Fruit fly (Drosophila melanogaster) whole organism, embryonic: ENCODE measurements around the gene wisp.

Source experiments
- Abd-B ChIP-seq: fragments of 200-800 bp; sonication (Bioruptor generic); optimal IDR thresholded peaks from 2 replicates; lab custom pipeline; 2018; ENCODE audit warnings: missing biosample characterization, mild to moderate bottlenecking, missing genetic modification characterization, moderate library complexity
- CG10366 ChIP-seq: fragments of 200-800 bp; sonication (Bioruptor generic); IDR thresholded peaks from 2 replicates; pipeline ENCODE4 v1.3.6; 2022; ENCODE audit warnings: missing biosample characterization, missing genetic modification characterization
- CG10543 ChIP-seq: fragments of 200-800 bp; sonication (Bioruptor generic); optimal IDR thresholded peaks from 3 replicates; lab custom pipeline; 2017; ENCODE audit warnings: missing biosample characterization, mild to moderate bottlenecking, missing genetic modification characterization, moderate library complexity
- CG11093 ChIP-seq: fragments of 200-800 bp; sonication (Bioruptor generic); IDR thresholded peaks from 3 replicates; pipeline ENCODE4 v1.3.6; 2022; ENCODE audit warnings: missing biosample characterization, missing genetic modification characterization
- CG11398 ChIP-seq: fragments of 200-800 bp; sonication (Bioruptor generic); optimal IDR thresholded peaks from 2 replicates; lab custom pipeline; 2016; ENCODE audit warnings: missing biosample characterization, missing genetic modification characterization
- CG11696 ChIP-seq: fragments of 200-800 bp; sonication (Bioruptor generic); IDR thresholded peaks from 2 replicates; pipeline ENCODE4 v1.3.6; 2022; ENCODE audit warnings: missing biosample characterization, missing genetic modification characterization
- CG12744 ChIP-seq: fragments of 200-800 bp; sonication (Bioruptor generic); optimal IDR thresholded peaks from 2 replicates; lab custom pipeline; 2016; ENCODE audit warnings: missing biosample characterization, missing genetic modification characterization
- CG14710 ChIP-seq: fragments of 200-800 bp; sonication (Bioruptor generic); optimal IDR thresholded peaks from 3 replicates; lab custom pipeline; 2019; ENCODE audit warnings: missing biosample characterization, mild to moderate bottlenecking, missing genetic modification characterization, moderate library complexity
- CG1602 ChIP-seq: fragments of 200-800 bp; sonication (Bioruptor generic); optimal IDR thresholded peaks from 3 replicates; lab custom pipeline; 2016; ENCODE audit warnings: missing biosample characterization, missing genetic modification characterization
- CG16863 ChIP-seq: fragments of 200-800 bp; sonication (Bioruptor generic); optimal IDR thresholded peaks from 3 replicates; lab custom pipeline; 2016; ENCODE audit warnings: missing biosample characterization, missing genetic modification characterization
- CG17361 ChIP-seq: fragments of 200-800 bp; sonication (Bioruptor generic); IDR thresholded peaks from 3 replicates; pipeline ENCODE4 v1.3.6; 2022; ENCODE audit warnings: missing biosample characterization, missing genetic modification characterization
- CG2875 ChIP-seq: fragments of 200-800 bp; sonication (Bioruptor generic); optimal IDR thresholded peaks from 2 replicates; lab custom pipeline; 2017; ENCODE audit warnings: missing biosample characterization, mild to moderate bottlenecking, missing genetic modification characterization, missing genetic modification reagents
- CG31388 ChIP-seq: fragments of 200-800 bp; sonication (Bioruptor generic); optimal IDR thresholded peaks from 2 replicates; lab custom pipeline; 2016; ENCODE audit warnings: missing biosample characterization, missing genetic modification characterization
- CG33557 ChIP-seq: fragments of 200-800 bp; sonication (Bioruptor generic); optimal IDR thresholded peaks from 2 replicates; lab custom pipeline; 2019; ENCODE audit warnings: missing biosample characterization, mild to moderate bottlenecking, missing genetic modification characterization, moderate library complexity
- CG3407 ChIP-seq: fragments of 200-800 bp; sonication (Bioruptor generic); optimal IDR thresholded peaks from 2 replicates; lab custom pipeline; 2018; ENCODE audit warnings: missing biosample characterization, mild to moderate bottlenecking, missing genetic modification characterization
- CG3847 ChIP-seq: fragments of 200-800 bp; sonication (Bioruptor generic); IDR thresholded peaks from 2 replicates; pipeline ENCODE4 v1.3.6; 2022; ENCODE audit warnings: missing biosample characterization, missing genetic modification characterization
- CG4404 ChIP-seq: fragments of 200-800 bp; sonication (Bioruptor generic); IDR thresholded peaks from 2 replicates; pipeline ENCODE4 v1.3.6; 2022; ENCODE audit warnings: missing biosample characterization, missing genetic modification characterization
- CG4820 ChIP-seq: fragments of 200-800 bp; sonication (Bioruptor generic); optimal IDR thresholded peaks from 3 replicates; lab custom pipeline; 2016; ENCODE audit warnings: missing biosample characterization, missing genetic modification characterization
- CG7357 ChIP-seq: fragments of 200-800 bp; sonication (Bioruptor generic); IDR thresholded peaks from 3 replicates; pipeline ENCODE4 v1.3.6; 2022; ENCODE audit warnings: missing biosample characterization, missing genetic modification characterization
- CG7745 ChIP-seq: fragments of 200-800 bp; sonication (Bioruptor generic); optimal IDR thresholded peaks from 2 replicates; lab custom pipeline; 2018; ENCODE audit warnings: missing biosample characterization, mild to moderate bottlenecking, missing genetic modification characterization, moderate library complexity
- CG8359 ChIP-seq: fragments of 200-800 bp; sonication (Bioruptor generic); optimal IDR thresholded peaks from 2 replicates; lab custom pipeline; 2017; ENCODE audit warnings: missing biosample characterization, mild to moderate bottlenecking, missing genetic modification characterization, borderline replicate concordance
- CG9609 ChIP-seq: fragments of 200-800 bp; sonication (Bioruptor generic); optimal IDR thresholded peaks from 3 replicates; lab custom pipeline; 2016; ENCODE audit warnings: missing biosample characterization, missing genetic modification characterization
- CG9727 ChIP-seq: fragments of 200-800 bp; sonication (Bioruptor generic); optimal IDR thresholded peaks from 3 replicates; lab custom pipeline; 2017; ENCODE audit warnings: missing biosample characterization, mild to moderate bottlenecking, missing genetic modification characterization
- CG9797 ChIP-seq: fragments of 200-800 bp; sonication (Bioruptor generic); optimal IDR thresholded peaks from 3 replicates; lab custom pipeline; 2018; ENCODE audit warnings: missing biosample characterization, mild to moderate bottlenecking, missing genetic modification characterization
- Dll ChIP-seq: fragments of 200-800 bp; sonication (Bioruptor generic); IDR thresholded peaks from 4 replicates; pipeline ENCODE4 v1.3.6; 2022; ENCODE audit warnings: missing biosample characterization, missing genetic modification characterization; ENCODE audit not compliant: partially characterized antibody
- Gsc ChIP-seq: fragments of 200-800 bp; sonication (Bioruptor generic); IDR thresholded peaks from 2 replicates; pipeline ENCODE4 v1.3.6; 2022; ENCODE audit warnings: missing biosample characterization, missing genetic modification characterization
- HLH4C ChIP-seq: fragments of 200-800 bp; sonication (Bioruptor generic); IDR thresholded peaks from 3 replicates; pipeline ENCODE4 v1.3.6; 2022; ENCODE audit warnings: missing biosample characterization, missing genetic modification characterization; ENCODE audit not compliant: partially characterized antibody
- HmgZ ChIP-seq: fragments of 200-800 bp; sonication (Bioruptor generic); optimal IDR thresholded peaks from 2 replicates; lab custom pipeline; 2018; ENCODE audit warnings: missing biosample characterization, mild to moderate bottlenecking, missing genetic modification characterization
- Sox100B ChIP-seq: fragments of 200-800 bp; sonication (Bioruptor generic); optimal IDR thresholded peaks from 3 replicates; lab custom pipeline; 2018; ENCODE audit warnings: missing biosample characterization, mild to moderate bottlenecking, missing genetic modification characterization
- Stat92E ChIP-seq, 3 experiments: fragments of >200 bp in 2 of 3; fragments of 200-800 bp in 1 of 3; sonication (Bioruptor generic) in 1 of 3; optimal IDR thresholded peaks; 2 replicates each; lab custom pipeline; 2017 to 2019; ENCODE audit warnings: missing biosample characterization in 3 of 3, missing genetic modification characterization in 3 of 3, mild to moderate bottlenecking in 1 of 3, moderate library complexity in 1 of 3
- Xbp1 ChIP-seq: fragments of 200-800 bp; sonication (Bioruptor generic); optimal IDR thresholded peaks from 3 replicates; lab custom pipeline; 2016; ENCODE audit warnings: missing biosample characterization, mild to moderate bottlenecking, missing genetic modification characterization
- YL-1 ChIP-seq: fragments of 200-800 bp; sonication (Bioruptor generic); optimal IDR thresholded peaks from 3 replicates; lab custom pipeline; 2017; ENCODE audit warnings: missing biosample characterization, mild to moderate bottlenecking, missing genetic modification characterization
- ab ChIP-seq: fragments of 200-800 bp; sonication (Bioruptor generic); optimal IDR thresholded peaks from 2 replicates; lab custom pipeline; 2016; ENCODE audit warnings: missing biosample characterization, missing genetic modification characterization
- abd-A ChIP-seq: fragments of 200-800 bp; sonication (Bioruptor generic); optimal IDR thresholded peaks from 3 replicates; lab custom pipeline; 2019; ENCODE audit warnings: missing biosample characterization, mild to moderate bottlenecking, missing genetic modification characterization, moderate library complexity
- cas ChIP-seq: fragments of 200-800 bp; sonication (Bioruptor generic); IDR thresholded peaks from 2 replicates; pipeline ENCODE4 v1.3.6; 2022; ENCODE audit warnings: missing biosample characterization, missing genetic modification characterization
- dmrt11E ChIP-seq: fragments of 200-800 bp; sonication (Bioruptor generic); optimal IDR thresholded peaks from 3 replicates; lab custom pipeline; 2018; ENCODE audit warnings: missing biosample characterization, mild to moderate bottlenecking, missing genetic modification characterization, moderate library complexity
- gro ChIP-seq: fragments of 200-800 bp; sonication (Bioruptor generic); optimal IDR thresholded peaks from 2 replicates; lab custom pipeline; 2016; ENCODE audit warnings: missing biosample characterization, missing genetic modification characterization
- ham ChIP-seq: fragments of 200-800 bp; sonication (Bioruptor generic); IDR thresholded peaks from 2 replicates; pipeline ENCODE4 v1.3.6; 2022; ENCODE audit warnings: missing biosample characterization, missing genetic modification characterization
- maf-S ChIP-seq: fragments of 200-800 bp; sonication (Bioruptor generic); optimal IDR thresholded peaks from 2 replicates; lab custom pipeline; 2016; ENCODE audit warnings: missing biosample characterization, missing genetic modification characterization
- nau ChIP-seq: fragments of 200-800 bp; sonication (Bioruptor generic); optimal IDR thresholded peaks from 3 replicates; lab custom pipeline; 2017; ENCODE audit warnings: missing biosample characterization, mild to moderate bottlenecking, missing genetic modification characterization, missing genetic modification reagents
- otp ChIP-seq: fragments of 200-800 bp; sonication (Bioruptor generic); IDR thresholded peaks from 3 replicates; pipeline ENCODE4, ENCODE4 v1.3.6; 2022; ENCODE audit warnings: missing biosample characterization, missing genetic modification characterization
- phol ChIP-seq: fragments of 200-800 bp; sonication (Bioruptor generic); optimal IDR thresholded peaks from 3 replicates; lab custom pipeline; 2018; ENCODE audit warnings: missing biosample characterization, mild to moderate bottlenecking, missing genetic modification characterization, moderate library complexity
- pita ChIP-seq: fragments of 200-800 bp; sonication (Bioruptor generic); optimal IDR thresholded peaks from 2 replicates; lab custom pipeline; 2017; ENCODE audit warnings: missing biosample characterization, mild to moderate bottlenecking, missing genetic modification characterization
- pnt ChIP-seq: fragments of 200-800 bp; sonication (Bioruptor generic); optimal IDR thresholded peaks from 3 replicates; lab custom pipeline; 2016; ENCODE audit warnings: missing biosample characterization, missing genetic modification characterization
- rib ChIP-seq: fragments of 200-800 bp; sonication (Bioruptor generic); IDR thresholded peaks from 2 replicates; pipeline ENCODE4 v1.3.6; 2022; ENCODE audit warnings: missing biosample characterization, missing genetic modification characterization
- sd ChIP-seq: fragments of 200-800 bp; sonication (Bioruptor generic); optimal IDR thresholded peaks from 3 replicates; lab custom pipeline; 2018; ENCODE audit warnings: missing biosample characterization, mild to moderate bottlenecking, missing genetic modification characterization, moderate library complexity
- sim ChIP-seq: fragments of 200-800 bp; sonication (Bioruptor generic); IDR thresholded peaks from 2 replicates; pipeline ENCODE4 v1.3.6; 2022; ENCODE audit warnings: missing biosample characterization, missing genetic modification characterization
- ssp ChIP-seq: fragments of 200-800 bp; sonication (Bioruptor generic); IDR thresholded peaks from 2 replicates; pipeline ENCODE4 v1.3.6; 2022; ENCODE audit warnings: missing biosample characterization, missing genetic modification characterization
- tap ChIP-seq: fragments of 200-800 bp; optimal IDR thresholded peaks from 3 replicates; lab custom pipeline; 2019; ENCODE audit warnings: missing biosample characterization, mild to moderate bottlenecking, missing genetic modification characterization, moderate library complexity
- tna ChIP-seq: fragments of 200-800 bp; sonication (Bioruptor generic); IDR thresholded peaks from 2 replicates; pipeline ENCODE4 v1.3.6; 2022; ENCODE audit warnings: missing biosample characterization, missing genetic modification characterization; ENCODE audit not compliant: partially characterized antibody
- unpg ChIP-seq: fragments of 200-800 bp; sonication (Bioruptor generic); optimal IDR thresholded peaks from 3 replicates; lab custom pipeline; 2018; ENCODE audit warnings: missing biosample characterization, mild to moderate bottlenecking, missing genetic modification characterization, moderate library complexity

wisp gene

dm6 chrX:11886976-11887375 lies 6.8 kb upstream of the wisp start, which contains the start of the genes CG10353 and SelG (continued):
- peak; percentile 69 for TF ChIP-seq YL-1
- peak; percentile 14 for TF ChIP-seq unpg (GFP tag; lab: Kevin White, UChicago)
- no peak for TF ChIP-seq cas
- no peak for TF ChIP-seq rib
- TF ChIP-seq CG9727 (GFP tag; lab: Kevin White, UChicago) = no peak
- TF ChIP-seq CG10366 = 0 out of 2 replicates have a peak, but pooled peaks have one; percentile 11
- TF ChIP-seq HmgZ = peak; percentile 69
- no peak for TF ChIP-seq CG7745 (tag; lab: Kevin White, UChicago)
- no peak for TF ChIP-seq nau (GFP tag; lab: Kevin White, UChicago)
- TF ChIP-seq CG4820 (GFP tag; lab: Kevin White, UChicago) = no peak
- peak; percentile 10 for TF ChIP-seq CG16863 (GFP tag; lab: Kevin White, UChicago)
- peak; percentile 5 for TF ChIP-seq CG11398 (GFP tag; lab: Kevin White, UChicago)
- peak; percentile 42 for TF ChIP-seq Xbp1 (GFP tag; lab: Kevin White, UChicago)
- peak; percentile 52 for TF ChIP-seq CG14710
- TF ChIP-seq CG4404 (GFP tag; lab: Robert Waterston, UW) = no peak
- peak; percentile 50 for TF ChIP-seq gro (GFP tag; lab: Kevin White, UChicago)
- TF ChIP-seq pita (GFP tag; lab: Kevin White, UChicago) = no peak
- TF ChIP-seq CG7357 (GFP tag; lab: Robert Waterston, UW) = no peak
- peak; percentile 29 for TF ChIP-seq CG9797 (GFP tag; lab: Kevin White, UChicago)
- TF ChIP-seq ssp (GFP tag; lab: Robert Waterston, UW) = no peak
- no peak for TF ChIP-seq Gsc (GFP tag; lab: Robert Waterston, UW)
- no peak for TF ChIP-seq CG17361 (GFP tag; lab: Robert Waterston, UW)
- TF ChIP-seq Sox100B (GFP tag; lab: Kevin White, UChicago) = no peak
- peak; percentile 44 for TF ChIP-seq maf-S (GFP tag; lab: Kevin White, UChicago)
- peak; percentile 55 for TF ChIP-seq CG10543 (GFP tag; lab: Kevin White, UChicago)
- no peak for TF ChIP-seq Stat92E (GFP tag; optimal IDR thresholded peaks at IDR 0.05; lab: Kevin White, UChicago)
- no peak for TF ChIP-seq CG12744 (GFP tag; lab: Kevin White, UChicago)
- TF ChIP-seq CG3407 (GFP tag; lab: Kevin White, UChicago) = no peak
- no peak for TF ChIP-seq CG1602 (GFP tag; lab: Kevin White, UChicago)
- TF ChIP-seq CG11696 (GFP tag; lab: Robert Waterston, UW) = no peak
- TF ChIP-seq tna (GFP tag; lab: Robert Waterston, UW) = peak; percentile 65
- TF ChIP-seq dmrt11E (tag; lab: Kevin White, UChicago) = peak; percentile 17
- peak; percentile 68 for TF ChIP-seq CG3847 (GFP tag; lab: Robert Waterston, UW)
- peak; percentile 27 for TF ChIP-seq phol (tag; lab: Kevin White, UChicago)
- TF ChIP-seq sd = peak; percentile 58
- no peak for TF ChIP-seq abd-A
- no peak for TF ChIP-seq Abd-B
- TF ChIP-seq CG31388 = no peak
- no peak for TF ChIP-seq tap (tag; lab: Kevin White, UChicago)
- TF ChIP-seq CG33557 (GFP tag; lab: Kevin White, UChicago) = no peak
- peak; percentile 70 for TF ChIP-seq HLH4C (GFP tag; lab: Robert Waterston, UW)
- no peak for TF ChIP-seq ham (GFP tag; lab: Robert Waterston, UW)
- TF ChIP-seq pnt (GFP tag; lab: Kevin White, UChicago) = no peak
- TF ChIP-seq CG9609 (GFP tag; lab: Kevin White, UChicago) = peak; percentile 28
- no peak for TF ChIP-seq ab (GFP tag; lab: Kevin White, UChicago)
- no peak for TF ChIP-seq CG11093
- no peak for TF ChIP-seq CG2875 (GFP tag; lab: Kevin White, UChicago)
- no peak for TF ChIP-seq CG8359 (GFP tag; lab: Kevin White, UChicago)
- TF ChIP-seq otp (GFP tag; lab: Robert Waterston, UW) = no peak
- peak; percentile 78 for TF ChIP-seq Dll
- no peak for TF ChIP-seq sim (GFP tag; lab: Robert Waterston, UW)
